Fruit fly (Drosophila melanogaster): Measurements from ENCODE around the gene bma.

The bma gene

dm6 chr3L:9864275-9865052 is 43.5 kb upstream of the bma start, which contains the start of the genes iPLA2-VIA and Ciz1:
TSS of gene iPLA2-VIA (minus strand) at chr3L:9864349.
TSS of gene Ciz1 (plus strand) at chr3L:9864639.
- TF ChIP-seq Mio (GFP tag; optimal IDR thresholded peaks at IDR 0.05), result no peak
- TF ChIP-seq Jra (GFP tag; optimal IDR thresholded peaks at IDR 0.05), result peak; percentile 53
- TF ChIP-seq tai (GFP tag; optimal IDR thresholded peaks at IDR 0.05), result no peak
- no peak for TF ChIP-seq rgr (GFP tag; optimal IDR thresholded peaks at IDR 0.05)
- peak in 1 of 2 experiments; percentile 59 for TF ChIP-seq foxo (GFP tag; optimal IDR thresholded peaks at IDR 0.05)
- no peak for TF ChIP-seq woc (GFP tag; optimal IDR thresholded peaks at IDR 0.05)
- no peak for TF ChIP-seq Abd-B (GFP tag; optimal IDR thresholded peaks at IDR 0.05)
- no peak for TF ChIP-seq Rel (GFP tag; optimal IDR thresholded peaks at IDR 0.05)
- no peak for TF ChIP-seq Rel (tag; optimal IDR thresholded peaks at IDR 0.05)
- TF ChIP-seq br (GFP tag; optimal IDR thresholded peaks at IDR 0.05), result peak; percentile 38
- TF ChIP-seq h (GFP tag; optimal IDR thresholded peaks at IDR 0.05), result no peak
- TF ChIP-seq Dfd (GFP tag; optimal IDR thresholded peaks at IDR 0.05), result no peak
- TF ChIP-seq GATAd (GFP tag; optimal IDR thresholded peaks at IDR 0.05), result no peak
- TF ChIP-seq OdsH (GFP tag; optimal IDR thresholded peaks at IDR 0.05), result no peak
- TF ChIP-seq Sp1 (GFP tag; optimal IDR thresholded peaks at IDR 0.05), result peak; percentile 9
- no peak for TF ChIP-seq sv (GFP tag; optimal IDR thresholded peaks at IDR 0.05)
- TF ChIP-seq CrebA (GFP tag; optimal IDR thresholded peaks at IDR 0.05; ENCODE audit: borderline replicate concordance), result no peak
- TF ChIP-seq dl (GFP tag; optimal IDR thresholded peaks at IDR 0.05; ENCODE audit: insufficient read depth in 1 of 2, partially characterized antibody in 2 of 2), result no peak
- TF ChIP-seq sage (GFP tag; optimal IDR thresholded peaks at IDR 0.05), result no peak
- TF ChIP-seq Hr78 (GFP tag; optimal IDR thresholded peaks at IDR 0.05), result no peak
- no peak for TF ChIP-seq Vsx2 (GFP tag; optimal IDR thresholded peaks at IDR 0.05; ENCODE audit: partially characterized antibody)
- TF ChIP-seq jim (GFP tag; optimal IDR thresholded peaks at IDR 0.05), result no peak
- TF ChIP-seq psq (GFP tag; optimal IDR thresholded peaks at IDR 0.05), result no peak
- TF ChIP-seq dmrt93B (GFP tag; optimal IDR thresholded peaks at IDR 0.05), result no peak
- TF ChIP-seq CG32264 (GFP tag; optimal IDR thresholded peaks at IDR 0.05), result no peak
- TF ChIP-seq fru (GFP tag; optimal IDR thresholded peaks at IDR 0.05), result no peak
- peak; percentile 1 for TF ChIP-seq ey (GFP tag; optimal IDR thresholded peaks at IDR 0.05)
- TF ChIP-seq brk (GFP tag; optimal IDR thresholded peaks at IDR 0.05), result no peak
- TF ChIP-seq HLH106 (tag; optimal IDR thresholded peaks at IDR 0.05), result no peak
- peak; percentile 24 for TF ChIP-seq dsf (GFP tag; optimal IDR thresholded peaks at IDR 0.05; ENCODE audit: borderline replicate concordance)
- TF ChIP-seq CG9705 (GFP tag; optimal IDR thresholded peaks at IDR 0.05), result peak; percentile 3
- TF ChIP-seq lola (GFP tag; optimal IDR thresholded peaks at IDR 0.05), result no peak
- TF ChIP-seq Hr83 (GFP tag; optimal IDR thresholded peaks at IDR 0.05; ENCODE audit: poor library complexity, severe bottlenecking), result peak; percentile 20
- TF ChIP-seq Dif (GFP tag; optimal IDR thresholded peaks at IDR 0.05; ENCODE audit: partially characterized antibody), result no peak
- TF ChIP-seq Hnf4 (GFP tag; optimal IDR thresholded peaks at IDR 0.05), result peak; percentile 55

dm6 chr3L:9865053-9865442 is 42.9 kb upstream of the bma start:
- no peak for TF ChIP-seq tai (GFP tag; optimal IDR thresholded peaks at IDR 0.05)
- no peak for TF ChIP-seq dmrt93B (GFP tag; optimal IDR thresholded peaks at IDR 0.05)
- no peak for TF ChIP-seq Dif (GFP tag; optimal IDR thresholded peaks at IDR 0.05; ENCODE audit: partially characterized antibody)
- TF ChIP-seq br (GFP tag; optimal IDR thresholded peaks at IDR 0.05), result no peak
- no peak for TF ChIP-seq Hr78 (GFP tag; optimal IDR thresholded peaks at IDR 0.05)
- no peak for TF ChIP-seq h (GFP tag; optimal IDR thresholded peaks at IDR 0.05)
- TF ChIP-seq ey (GFP tag; optimal IDR thresholded peaks at IDR 0.05), result no peak
- no peak for TF ChIP-seq brk (GFP tag; optimal IDR thresholded peaks at IDR 0.05)
- no peak for TF ChIP-seq CG32264 (GFP tag; optimal IDR thresholded peaks at IDR 0.05)
- no peak for TF ChIP-seq rgr (GFP tag; optimal IDR thresholded peaks at IDR 0.05)
- TF ChIP-seq dl (GFP tag; optimal IDR thresholded peaks at IDR 0.05; ENCODE audit: insufficient read depth in 1 of 2, partially characterized antibody in 2 of 2), result no peak
- no peak for TF ChIP-seq Abd-B (GFP tag; optimal IDR thresholded peaks at IDR 0.05)
- no peak for TF ChIP-seq Vsx2 (GFP tag; optimal IDR thresholded peaks at IDR 0.05; ENCODE audit: partially characterized antibody)
- TF ChIP-seq jim (GFP tag; optimal IDR thresholded peaks at IDR 0.05), result no peak
- TF ChIP-seq Jra (GFP tag; optimal IDR thresholded peaks at IDR 0.05), result no peak
- TF ChIP-seq OdsH (GFP tag; optimal IDR thresholded peaks at IDR 0.05), result no peak
- TF ChIP-seq woc (GFP tag; optimal IDR thresholded peaks at IDR 0.05), result no peak

Measured in whole organism, wandering third instar larva.